Worm (Caenorhabditis elegans): ENCODE data around the gene ugt-12.

Gene ugt-12

ce11 chrV:4870627-4871026 lies 18.8 kb downstream of the ugt-12 start:
- TF ChIP-seq nfya-1 (tag; optimal IDR thresholded peaks at IDR 0.05; ENCODE audit: insufficient read depth) = no peak
- TF ChIP-seq nhr-11 (tag; optimal IDR thresholded peaks at IDR 0.05) = peak; percentile 56
- TF ChIP-seq nhr-67 (tag; optimal IDR thresholded peaks at IDR 0.05) = no peak

DNA sequence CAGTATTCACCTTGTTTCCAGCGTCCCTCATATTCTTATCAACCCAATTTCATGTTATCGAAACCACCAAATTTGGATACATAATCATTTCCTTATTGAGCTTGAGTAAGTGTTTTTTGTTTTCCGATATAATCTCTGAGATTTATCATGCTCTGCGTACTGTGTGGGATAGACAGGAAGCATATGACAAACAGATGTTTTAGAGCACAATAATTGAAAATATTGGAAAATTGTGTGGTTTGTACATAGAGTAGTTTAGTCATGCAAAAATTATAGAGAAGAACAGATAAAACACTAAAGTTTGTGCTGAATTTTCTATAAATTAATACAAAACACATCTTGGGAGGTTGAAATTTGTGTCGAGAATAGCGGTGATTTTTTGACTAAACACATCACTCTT lies 20.7 kb downstream of the ugt-12 start:
- TF ChIP-seq nhr-23 (tag; optimal IDR thresholded peaks at IDR 0.05) = no peak
- no peak for TF ChIP-seq lsy-12 (tag; optimal IDR thresholded peaks at IDR 0.05)
- no peak for TF ChIP-seq nhr-28 (tag; optimal IDR thresholded peaks at IDR 0.05)
- no peak for TF ChIP-seq elt-3 (tag; optimal IDR thresholded peaks at IDR 0.05)
- TF ChIP-seq nhr-25 (tag; optimal IDR thresholded peaks at IDR 0.05) = no peak

ce11 chrV:4867535-4867934 lies 21.9 kb downstream of the ugt-12 start:
- TF ChIP-seq elt-1 (tag; optimal IDR thresholded peaks at IDR 0.05) = no peak
- TF ChIP-seq aly-2 (tag; optimal IDR thresholded peaks at IDR 0.05) = no peak
- TF ChIP-seq ztf-11 (tag; optimal IDR thresholded peaks at IDR 0.05) = no peak
- TF ChIP-seq lin-39 (tag; optimal IDR thresholded peaks at IDR 0.05) = no peak
- no peak for TF ChIP-seq ZK546.5 (tag; optimal IDR thresholded peaks at IDR 0.05)
- TF ChIP-seq ama-1 (optimal IDR thresholded peaks at IDR 0.05) = no peak
- TF ChIP-seq mml-1 (tag; optimal IDR thresholded peaks at IDR 0.05) = no peak
- no peak for TF ChIP-seq ceh-82 (tag; optimal IDR thresholded peaks at IDR 0.05)
- TF ChIP-seq ztf-4 (tag; optimal IDR thresholded peaks at IDR 0.05) = no peak
- no peak for TF ChIP-seq unc-62 (GFP tag; optimal IDR thresholded peaks at IDR 0.05)

ce11 chrV:4865364-4865763 lies 24.1 kb downstream of the ugt-12 start, which contains the start of gene srd-32:
srd-32 (plus strand) TSS chrV:4865664.
- no peak for TF ChIP-seq elt-1 (tag; optimal IDR thresholded peaks at IDR 0.05)
- no peak for TF ChIP-seq nhr-23 (tag; optimal IDR thresholded peaks at IDR 0.05)
- TF ChIP-seq nhr-77 (tag; optimal IDR thresholded peaks at IDR 0.05) = no peak
- no peak for TF ChIP-seq R02D3.7 (tag; optimal IDR thresholded peaks at IDR 0.05)
- no peak for TF ChIP-seq nhr-43 (tag; optimal IDR thresholded peaks at IDR 0.05; ENCODE audit: poor library complexity, severe bottlenecking)
- no peak for TF ChIP-seq zag-1 (tag; optimal IDR thresholded peaks at IDR 0.05)

ce11 chrV:4864330-4864729 lies 25.1 kb downstream of the ugt-12 start:
- TF ChIP-seq nhr-11 (tag; optimal IDR thresholded peaks at IDR 0.05) (no peak), egl-5 (tag; optimal IDR thresholded peaks at IDR 0.05) (no peak), zag-1 (tag; optimal IDR thresholded peaks at IDR 0.05) (no peak), nhr-237 (tag; optimal IDR thresholded peaks at IDR 0.05) (no peak), nhr-76 (tag; optimal IDR thresholded peaks at IDR 0.05) (no peak), elt-3 (tag; optimal IDR thresholded peaks at IDR 0.05) (no peak), sea-2 (GFP tag; optimal IDR thresholded peaks at IDR 0.05) (no peak)

DNA sequence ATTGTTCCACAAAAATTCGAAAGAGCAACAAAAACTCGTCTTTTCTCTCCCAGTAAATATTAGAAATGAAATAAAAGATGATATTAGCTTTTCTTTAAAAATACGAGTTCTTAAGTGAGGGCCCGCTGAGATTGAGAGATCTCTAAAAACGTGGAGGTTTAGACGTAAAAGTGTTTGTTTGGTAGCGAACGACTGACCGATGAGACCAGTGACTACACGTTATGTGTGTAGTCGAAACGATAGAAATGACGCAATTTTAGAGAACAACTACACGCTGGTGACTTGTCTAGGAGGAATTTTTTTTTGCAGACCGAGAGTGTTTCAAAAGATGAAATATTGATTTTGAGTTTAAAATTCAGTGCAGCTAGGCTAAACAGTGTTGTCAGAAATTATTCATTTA lies 26.7 kb downstream of the ugt-12 start, which contains the start of gene C37H5.13:
TSS of gene C37H5.13 (minus strand) at position 229 of the 400 bp plus-strand sequence.
- TF ChIP-seq lin-15B (tag; optimal IDR thresholded peaks at IDR 0.05) (no peak), nfya-1 (tag; optimal IDR thresholded peaks at IDR 0.05; ENCODE audit: insufficient read depth) (peak; percentile 27), aly-2 (tag; optimal IDR thresholded peaks at IDR 0.05) (no peak), pqm-1 (tag; optimal IDR thresholded peaks at IDR 0.05) (peak; percentile 24), hmg-11 (tag; optimal IDR thresholded peaks at IDR 0.05) (peak; percentile 69), pha-4 (tag; optimal IDR thresholded peaks at IDR 0.05) (peak; percentile 74), unc-62 (GFP tag; optimal IDR thresholded peaks at IDR 0.05) (no peak), skn-1 (tag; optimal IDR thresholded peaks at IDR 0.05) (peak; percentile 4), nhr-12 (tag; optimal IDR thresholded peaks at IDR 0.05) (no peak), ztf-11 (tag; optimal IDR thresholded peaks at IDR 0.05) (no peak), unc-39 (tag; optimal IDR thresholded peaks at IDR 0.05) (no peak), jun-1 (tag; optimal IDR thresholded peaks at IDR 0.05) (no peak), eor-1 (tag; optimal IDR thresholded peaks at IDR 0.05) (no peak), fkh-2 (tag; optimal IDR thresholded peaks at IDR 0.05) (no peak), ama-1 (optimal IDR thresholded peaks at IDR 0.05) (no peak), egl-27 (tag; optimal IDR thresholded peaks at IDR 0.05) (no peak), ceh-82 (tag; optimal IDR thresholded peaks at IDR 0.05) (no peak), nhr-23 (tag; optimal IDR thresholded peaks at IDR 0.05) (no peak)
